Worm (Caenorhabditis elegans) whole organism, young adult: Measurements from ENCODE around the gene F40A3.7.

ENCODE experiments used
- C06A6.2 ChIP-seq: fragments of 200-800 bp; sonication (Bioruptor generic); conservative IDR thresholded peaks from 2 replicates; pipeline ENCODE4 v1.3.6; 2022; ENCODE audit warnings: missing genetic modification characterization, missing compliant biosample characterization
- D2030.7 ChIP-seq: fragments of 200-800 bp; sonication (Bioruptor generic); IDR thresholded peaks from 2 replicates; pipeline ENCODE4 v1.3.6; 2022; ENCODE audit warnings: missing genetic modification reagents, missing genetic modification characterization, missing compliant biosample characterization
- F22D6.2 ChIP-seq: sonication (generic microtip); optimal IDR thresholded peaks from 2 replicates; lab custom pipeline; 2016; ENCODE audit warnings: mild to moderate bottlenecking, missing genetic modification characterization, missing compliant biosample characterization
- F33H1.4 ChIP-seq: fragments of 200-800 bp; sonication (Bioruptor generic); IDR thresholded peaks from 2 replicates; pipeline ENCODE4 v1.3.6; 2022; ENCODE audit warnings: missing genetic modification reagents, missing genetic modification characterization, missing compliant biosample characterization
- F39B2.1 ChIP-seq: fragments of 200-800 bp; sonication (Bioruptor generic); IDR thresholded peaks from 2 replicates; pipeline ENCODE4 v1.3.6; 2022; ENCODE audit warnings: missing genetic modification reagents, missing genetic modification characterization, missing compliant biosample characterization
- F49E8.2 ChIP-seq: sonication (generic microtip); optimal IDR thresholded peaks from 3 replicates; lab custom pipeline; 2017; ENCODE audit warnings: missing genetic modification characterization, mild to moderate bottlenecking, missing compliant biosample characterization, antibody characterized with exemption, moderate library complexity; ENCODE audit not compliant: insufficient read depth
- Y67H2A.10 ChIP-seq: fragments of 200-800 bp; sonication (Bioruptor generic); conservative IDR thresholded peaks from 2 replicates; pipeline ENCODE4 v1.3.6; 2022; ENCODE audit warnings: missing genetic modification reagents, missing genetic modification characterization, missing compliant biosample characterization
- Y95B8A.8 ChIP-seq: fragments of 200-800 bp; sonication (Bioruptor generic); IDR thresholded peaks from 2 replicates; pipeline ENCODE4 v1.3.6; 2022; ENCODE audit warnings: missing genetic modification reagents, missing genetic modification characterization, missing compliant biosample characterization
- ama-1 ChIP-seq, 3 experiments: fragments of 150-350 bp in 1 of 3; sonication (generic microtip) in 2 of 3; optimal IDR thresholded peaks; 2 replicates each; lab custom pipeline; 2014 to 2018; ENCODE audit warnings: missing biosample characterization in 2 of 3, missing genetic modification characterization in 2 of 3, missing genetic modification reagents in 2 of 3
- aptf-3 ChIP-seq: fragments of 200-800 bp; sonication (Bioruptor generic); IDR thresholded peaks from 2 replicates; pipeline ENCODE4 v1.3.6; 2022; ENCODE audit warnings: missing genetic modification characterization, missing compliant biosample characterization
- attf-6 ChIP-seq: fragments of 200-800 bp; sonication (Bioruptor generic); IDR thresholded peaks from 2 replicates; pipeline ENCODE4 v1.3.6; 2022; ENCODE audit warnings: missing genetic modification reagents, missing genetic modification characterization, missing compliant biosample characterization
- bed-1 ChIP-seq: fragments of 200-800 bp; sonication (Bioruptor generic); IDR thresholded peaks from 2 replicates; pipeline ENCODE4 v1.3.6; 2022; ENCODE audit warnings: missing genetic modification reagents, missing genetic modification characterization, missing compliant biosample characterization
- ceh-27 ChIP-seq: fragments of 200-800 bp; sonication (Bioruptor generic); optimal IDR thresholded peaks from 2 replicates; lab custom pipeline; 2018; ENCODE audit warnings: mild to moderate bottlenecking, missing genetic modification characterization, moderate library complexity, missing compliant biosample characterization
- ceh-40 ChIP-seq: fragments of 200-800 bp; sonication (Bioruptor generic); IDR thresholded peaks from 2 replicates; pipeline ENCODE4 v1.3.6; 2022; ENCODE audit warnings: missing genetic modification characterization, missing compliant biosample characterization
- ceh-58 ChIP-seq: fragments of 200-800 bp; sonication (Bioruptor generic); IDR thresholded peaks from 2 replicates; pipeline ENCODE4 v1.3.6; 2022; ENCODE audit warnings: missing genetic modification characterization, missing compliant biosample characterization
- ceh-91 ChIP-seq: fragments of 200-800 bp; sonication (Bioruptor generic); IDR thresholded peaks from 2 replicates; pipeline ENCODE4 v1.3.6; 2022; ENCODE audit warnings: missing genetic modification reagents, missing genetic modification characterization, missing compliant biosample characterization
- die-1 ChIP-seq: sonication (generic microtip); optimal IDR thresholded peaks from 2 replicates; lab custom pipeline; 2016; ENCODE audit warnings: missing genotype, mild to moderate bottlenecking, missing genetic modification characterization, missing compliant biosample characterization
- dox-1 ChIP-seq: fragments of 200-800 bp; sonication (Bioruptor generic); IDR thresholded peaks from 2 replicates; pipeline ENCODE4 v1.3.6; 2022; ENCODE audit warnings: missing genetic modification reagents, missing genetic modification characterization, missing compliant biosample characterization
- dpl-1 ChIP-seq: fragments of 150-350 bp; optimal IDR thresholded peaks from 2 replicates; lab custom pipeline; 2014; ENCODE audit warnings: missing biosample characterization, missing genetic modification reagents, missing genetic modification characterization
- efl-1 ChIP-seq: fragments of 150-350 bp; optimal IDR thresholded peaks from 2 replicates; lab custom pipeline; 2014; ENCODE audit warnings: missing biosample characterization, missing genetic modification reagents, missing genetic modification characterization
- egrh-3 ChIP-seq: fragments of 200-800 bp; sonication (Bioruptor generic); IDR thresholded peaks from 2 replicates; pipeline ENCODE4 v1.3.6; 2022; ENCODE audit warnings: missing genetic modification reagents, missing genetic modification characterization, missing compliant biosample characterization
- ekl-4 ChIP-seq: fragments of 200-800 bp; sonication (Bioruptor generic); IDR thresholded peaks from 2 replicates; pipeline ENCODE4 v1.3.6; 2022; ENCODE audit warnings: missing genetic modification reagents, missing genetic modification characterization, missing compliant biosample characterization
- ets-4 ChIP-seq: fragments of 200-800 bp; sonication (Bioruptor generic); optimal IDR thresholded peaks from 2 replicates; lab custom pipeline; 2018; ENCODE audit warnings: mild to moderate bottlenecking, missing genetic modification characterization, missing compliant biosample characterization
- fkh-3 ChIP-seq: sonication (generic microtip); optimal IDR thresholded peaks from 2 replicates; lab custom pipeline; 2016; ENCODE audit warnings: mild to moderate bottlenecking, missing genetic modification characterization, missing compliant biosample characterization
- gei-17 ChIP-seq: fragments of 200-800 bp; sonication (Bioruptor generic); optimal IDR thresholded peaks from 2 replicates; lab custom pipeline; 2018; ENCODE audit warnings: mild to moderate bottlenecking, missing genetic modification characterization, missing compliant biosample characterization
- him-1 ChIP-seq: sonication (generic microtip); optimal IDR thresholded peaks from 2 replicates; lab custom pipeline; 2016; ENCODE audit warnings: missing genotype, missing genetic modification reagents, missing genetic modification characterization, missing compliant biosample characterization
- hmg-1.2 ChIP-seq: fragments of 200-800 bp; sonication (Bioruptor generic); IDR thresholded peaks from 2 replicates; pipeline ENCODE4 v1.3.6; 2022; ENCODE audit warnings: missing genetic modification reagents, missing genetic modification characterization, missing compliant biosample characterization
- hsf-1 ChIP-seq: fragments of 200-800 bp; sonication (Bioruptor generic); IDR thresholded peaks from 2 replicates; pipeline ENCODE4 v1.3.6; 2022; ENCODE audit warnings: missing genetic modification reagents, missing genetic modification characterization, missing compliant biosample characterization
- lsl-1 ChIP-seq: fragments of 200-800 bp; sonication (Bioruptor generic); optimal IDR thresholded peaks from 2 replicates; lab custom pipeline; 2018; ENCODE audit warnings: mild to moderate bottlenecking, missing genetic modification characterization, moderate library complexity, missing compliant biosample characterization
- lsy-27 ChIP-seq: sonication (generic microtip); optimal IDR thresholded peaks from 2 replicates; lab custom pipeline; 2017; ENCODE audit warnings: missing genetic modification characterization, mild to moderate bottlenecking, missing compliant biosample characterization, antibody characterized with exemption, missing genotype, borderline replicate concordance; ENCODE audit not compliant: insufficient read depth
- madf-10 ChIP-seq: sonication (generic microtip); optimal IDR thresholded peaks from 2 replicates; lab custom pipeline; 2016; ENCODE audit warnings: mild to moderate bottlenecking, missing genetic modification characterization, missing compliant biosample characterization
- madf-6 ChIP-seq: fragments of 200-800 bp; sonication (Bioruptor generic); IDR thresholded peaks from 2 replicates; pipeline ENCODE4 v1.3.6; 2022; ENCODE audit warnings: missing genetic modification reagents, missing genetic modification characterization, missing compliant biosample characterization
- madf-8 ChIP-seq: fragments of 200-800 bp; sonication (Bioruptor generic); conservative IDR thresholded peaks from 2 replicates; pipeline ENCODE4 v1.3.6; 2022; ENCODE audit warnings: missing genetic modification reagents, missing genetic modification characterization, missing compliant biosample characterization
- mel-28 ChIP-seq: sonication (generic microtip); optimal IDR thresholded peaks from 2 replicates; lab custom pipeline; 2016; ENCODE audit warnings: borderline replicate concordance, mild to moderate bottlenecking, missing genetic modification characterization, missing compliant biosample characterization
- mes-4 ChIP-seq: sonication (generic microtip); optimal IDR thresholded peaks from 2 replicates; lab custom pipeline; 2016; ENCODE audit warnings: missing genotype, missing genetic modification characterization, missing compliant biosample characterization
- nhr-179 ChIP-seq: sonication (generic microtip); optimal IDR thresholded peaks from 2 replicates; lab custom pipeline; 2016; ENCODE audit warnings: mild to moderate bottlenecking, missing genetic modification characterization, missing compliant biosample characterization
- nhr-27 ChIP-seq: fragments of 200-800 bp; sonication (Bioruptor generic); optimal IDR thresholded peaks from 2 replicates; lab custom pipeline; 2018; ENCODE audit warnings: mild to moderate bottlenecking, missing genetic modification characterization, moderate library complexity, missing compliant biosample characterization
- repo-1 ChIP-seq: sonication (generic microtip); optimal IDR thresholded peaks from 2 replicates; lab custom pipeline; 2017; ENCODE audit warnings: mild to moderate bottlenecking, missing genetic modification characterization, missing compliant biosample characterization
- snpc-1.3 ChIP-seq: sonication (generic microtip); optimal IDR thresholded peaks from 2 replicates; lab custom pipeline; 2017; ENCODE audit warnings: missing genetic modification characterization, mild to moderate bottlenecking, missing compliant biosample characterization, antibody characterized with exemption, moderate library complexity, missing genotype, missing genetic modification reagents; ENCODE audit not compliant: insufficient read depth
- snpc-4 ChIP-seq, 5 experiments: fragments of 150-350 bp in 1 of 5; sonication (generic microtip) in 4 of 5; optimal IDR thresholded peaks; 2 replicates each; lab custom pipeline; 2014 to 2018; ENCODE audit warnings: missing genetic modification characterization in 5 of 5, missing biosample characterization in 3 of 5, antibody characterized with exemption in 2 of 5, mild to moderate bottlenecking in 2 of 5, missing compliant biosample characterization in 2 of 5, missing genotype in 2 of 5, moderate library complexity in 2 of 5, missing genetic modification reagents in 1 of 5
- xnd-1 ChIP-seq: sonication (generic microtip); optimal IDR thresholded peaks from 2 replicates; lab custom pipeline; 2016; ENCODE audit warnings: missing genotype, missing genetic modification reagents, missing genetic modification characterization, missing compliant biosample characterization
- ztf-25 ChIP-seq: fragments of 200-800 bp; sonication (Bioruptor generic); IDR thresholded peaks from 2 replicates; pipeline ENCODE4 v1.3.6; 2022; ENCODE audit warnings: missing genetic modification reagents, missing genetic modification characterization, missing compliant biosample characterization
- ztf-28 ChIP-seq: fragments of 200-800 bp; sonication (Bioruptor generic); IDR thresholded peaks from 2 replicates; pipeline ENCODE4 v1.3.6; 2022; ENCODE audit warnings: missing genetic modification reagents, missing genetic modification characterization, missing compliant biosample characterization
- ztf-6 ChIP-seq: fragments of 200-800 bp; sonication (Bioruptor generic); IDR thresholded peaks from 2 replicates; pipeline ENCODE4 v1.3.6; 2022; ENCODE audit warnings: missing genetic modification reagents, missing genetic modification characterization, missing compliant biosample characterization

F40A3.7 gene

ce11 chrV:7853900-7854299, 45.8 kb downstream of the F40A3.7 start:
- TF ChIP-seq gei-17 (GFP tag; lab: Kevin White, UChicago) (no peak), hsf-1 (GFP tag; lab: Robert Waterston, UW) (peak; percentile 64), lsl-1 (peak; percentile 84), madf-6 (GFP tag; lab: Robert Waterston, UW) (peak; percentile 76), F33H1.4 (GFP tag; lab: Robert Waterston, UW) (peak; percentile 87), ceh-27 (no peak), xnd-1 (tag; lab: Kevin White, UChicago) (peak; percentile 75), hmg-1.2 (GFP tag; lab: Robert Waterston, UW) (peak; percentile 43; the same call in 1 of the 2 replicates), madf-8 (GFP tag; lab: Robert Waterston, UW) (peak; percentile 42), snpc-1.3 (tag; lab: Kevin White, UChicago) (peak; percentile 14), ceh-91 (peak; percentile 38; the same call in 1 of the 2 replicates), dox-1 (GFP tag; lab: Robert Waterston, UW) (peak; percentile 47), efl-1 (peak; percentile 85), snpc-4 (GFP tag; optimal IDR thresholded peaks at IDR 0.05; lab: Kevin White, UChicago) (no peak), snpc-4 (tag; optimal IDR thresholded peaks at IDR 0.05; lab: Kevin White, UChicago) (peak in 1 of 4 experiments; percentile 26), F22D6.2 (tag; lab: Kevin White, UChicago) (no peak), bed-1 (no peak), dpl-1 (GFP tag; lab: Kevin White, UChicago) (peak; percentile 47), D2030.7 (peak; percentile 45; the same call in 1 of the 2 replicates)

- TF ChIP-seq hsf-1 (GFP tag; lab: Robert Waterston, UW) (peak; percentile 84), ekl-4 (GFP tag; lab: Robert Waterston, UW) (0 out of 2 replicates have a peak, but pooled peaks have one; percentile 56), Y95B8A.8 (GFP tag; lab: Robert Waterston, UW) (no peak), ets-4 (GFP tag; lab: Kevin White, UChicago) (no peak), madf-6 (GFP tag; lab: Robert Waterston, UW) (peak; percentile 29; the same call in 1 of the 2 replicates), F49E8.2 (peak; percentile 73), madf-10 (tag; lab: Kevin White, UChicago) (no peak), egrh-3 (GFP tag; lab: Robert Waterston, UW) (no peak), attf-6 (peak; percentile 38; the same call in 1 of the 2 replicates), repo-1 (tag; lab: Kevin White, UChicago) (no peak)
These were observed 47.6 kb downstream of the F40A3.7 start for ce11 chrV:7852078-7852477.

ce11 chrV:7848251-7848650, 51.4 kb downstream of the F40A3.7 start:
- TF ChIP-seq C06A6.2 (GFP tag; lab: Robert Waterston, UW) (no peak), ztf-25 (no peak), Y67H2A.10 (GFP tag; lab: Robert Waterston, UW) (no peak), Y95B8A.8 (GFP tag; lab: Robert Waterston, UW) (no peak), ztf-6 (GFP tag; lab: Robert Waterston, UW) (no peak), efl-1 (no peak), mes-4 (tag; lab: Kevin White, UChicago) (no peak), dpl-1 (GFP tag; lab: Kevin White, UChicago) (no peak), bed-1 (no peak), F39B2.1 (no peak), ceh-40 (GFP tag; lab: Robert Waterston, UW) (no peak), him-1 (no peak), D2030.7 (no peak), ceh-58 (GFP tag; lab: Robert Waterston, UW) (no peak), nhr-27 (tag; lab: Kevin White, UChicago) (no peak), nhr-179 (tag; lab: Kevin White, UChicago) (no peak), ama-1 (optimal IDR thresholded peaks at IDR 0.05; lab: Kevin White, UChicago) (no peak), ama-1 (GFP tag; optimal IDR thresholded peaks at IDR 0.05; lab: Kevin White, UChicago) (no peak), fkh-3 (tag; lab: Kevin White, UChicago) (no peak), die-1 (tag; lab: Kevin White, UChicago) (no peak), ztf-28 (GFP tag; lab: Robert Waterston, UW) (no peak), lsy-27 (tag; lab: Kevin White, UChicago) (no peak), F33H1.4 (GFP tag; lab: Robert Waterston, UW) (no peak), aptf-3 (no peak), mel-28 (tag; lab: Kevin White, UChicago) (peak; percentile 10)
